Fruit fly (Drosophila melanogaster) Kc167 (cell line): ENCODE measurements around the gene CG31793.

ENCODE experiments used
- h ChIP-seq: fragments of >200 bp; optimal IDR thresholded peaks from 3 replicates; lab custom pipeline; 2018; ENCODE audit warnings: missing external identifiers
- insv ChIP-seq: fragments of >200 bp; optimal IDR thresholded peaks from 3 replicates; lab custom pipeline; 2018; ENCODE audit warnings: missing external identifiers
- ttk ChIP-seq: sonication (Bioruptor generic); optimal IDR thresholded peaks from 2 replicates; lab custom pipeline; 2017; ENCODE audit warnings: missing external identifiers

DNA sequence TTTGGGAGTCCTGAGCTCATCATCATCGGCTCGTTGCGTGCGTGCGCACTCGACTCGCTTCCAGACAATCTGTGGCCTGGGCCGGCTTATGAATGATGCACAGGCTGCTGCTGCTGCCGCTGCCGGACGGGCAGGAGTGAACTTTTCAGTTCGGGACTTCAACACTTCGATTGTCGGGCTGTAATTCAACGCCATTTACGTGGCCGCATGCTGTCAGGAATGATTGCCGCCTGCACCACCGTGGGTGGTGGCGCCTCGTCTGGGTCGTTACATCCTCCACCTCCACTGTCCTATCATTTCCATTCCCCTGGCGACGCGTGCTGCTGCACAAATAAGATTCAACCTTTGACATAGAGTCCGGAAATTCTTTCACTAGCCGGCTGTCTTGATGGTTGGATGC, 6.9 kb downstream of the CG31793 start:
- no peak for TF ChIP-seq insv (lab: Kevin White, UChicago)
- no peak for TF ChIP-seq h (lab: Kevin White, UChicago)
- no peak for TF ChIP-seq ttk (lab: Kevin White, UChicago)
